Worm (Caenorhabditis elegans) whole organism, L4 larva: ENCODE results near the gene orc-5.
A peak's percentile ranks its signal among the peaks of the same experiment; 100 is the strongest.
"Not testable (repeated sequence)": the region's sequence is repeated elsewhere in the genome, so short reads cannot be mapped to it uniquely, and the experiment has no call there.

Experiments used
- Y105C5A.15 ChIP-seq: fragments of 200-800 bp; sonication (Bioruptor generic); IDR thresholded peaks from 2 replicates; pipeline ENCODE4 v1.3.6; 2022; ENCODE audit warnings: missing genetic modification characterization, missing compliant biosample characterization
- Y75B8A.6 ChIP-seq: fragments of 200-800 bp; sonication (Bioruptor generic); IDR thresholded peaks from 2 replicates; pipeline ENCODE4 v1.3.6; 2022; ENCODE audit warnings: missing genetic modification reagents, missing genetic modification characterization, missing compliant biosample characterization
- ZK337.2 ChIP-seq: fragments of 200-800 bp; sonication (Bioruptor generic); IDR thresholded peaks from 2 replicates; pipeline ENCODE4 v1.3.6; 2022; ENCODE audit warnings: missing genetic modification reagents, missing genetic modification characterization, missing compliant biosample characterization
- aha-1 ChIP-seq: fragments of 150-350 bp; peaks from one replicate; lab custom pipeline; 2014; ENCODE audit warnings: missing biosample characterization, missing genetic modification characterization
- cey-2 ChIP-seq: sonication (generic microtip); optimal IDR thresholded peaks from 3 replicates; lab custom pipeline; 2017; ENCODE audit warnings: missing genetic modification characterization, mild to moderate bottlenecking, missing compliant biosample characterization, antibody characterized with exemption, borderline replicate concordance; ENCODE audit not compliant: insufficient read depth
- ctbp-1 ChIP-seq: fragments of 200-800 bp; sonication (Bioruptor generic); IDR thresholded peaks from 2 replicates; pipeline ENCODE4 v1.3.6; 2022; ENCODE audit warnings: missing genetic modification reagents, missing genetic modification characterization, missing compliant biosample characterization
- dmd-8 ChIP-seq: fragments of 200-800 bp; sonication (Bioruptor generic); IDR thresholded peaks from 2 replicates; pipeline ENCODE4 v1.3.6; 2022; ENCODE audit warnings: missing genetic modification characterization, missing compliant biosample characterization
- fos-1 ChIP-seq: fragments of 150-350 bp; optimal IDR thresholded peaks from 2 replicates; lab custom pipeline; 2014; ENCODE audit warnings: missing biosample characterization, missing genetic modification characterization
- hif-1 ChIP-seq, 2 experiments: sonication (generic microtip); optimal IDR thresholded peaks; 2 replicates each; lab custom pipeline; 2016 to 2017; ENCODE audit warnings: missing compliant biosample characterization in 2 of 2, missing genetic modification characterization in 2 of 2, missing genetic modification reagents in 2 of 2, missing genotype in 2 of 2, mild to moderate bottlenecking in 1 of 2
- lsy-2 ChIP-seq, 2 experiments: fragments of 150-350 bp in 1 of 2; sonication (generic microtip) in 1 of 2; optimal IDR thresholded peaks; 2 replicates each; lab custom pipeline; 2014 to 2017; ENCODE audit warnings: missing biosample characterization in 2 of 2, missing genetic modification characterization in 2 of 2
- mes-2 ChIP-seq: sonication (generic microtip); optimal IDR thresholded peaks from 2 replicates; lab custom pipeline; 2016; ENCODE audit warnings: missing genotype, mild to moderate bottlenecking, missing genetic modification characterization, missing compliant biosample characterization; ENCODE audit not compliant: poor library complexity, severe bottlenecking
- nhr-102 ChIP-seq: sonication (generic microtip); optimal IDR thresholded peaks from 2 replicates; lab custom pipeline; 2016; ENCODE audit warnings: mild to moderate bottlenecking, missing genetic modification characterization, moderate library complexity, missing compliant biosample characterization
- nhr-11 ChIP-seq: fragments of 150-350 bp; optimal IDR thresholded peaks from 2 replicates; lab custom pipeline; 2014; ENCODE audit warnings: missing biosample characterization, missing genetic modification characterization
- nhr-25 ChIP-seq: sonication (generic microtip); optimal IDR thresholded peaks from 2 replicates; lab custom pipeline; 2017; ENCODE audit warnings: missing genetic modification characterization, mild to moderate bottlenecking, missing compliant biosample characterization, antibody characterized with exemption, moderate library complexity, borderline replicate concordance; ENCODE audit not compliant: insufficient read depth
- nhr-42 ChIP-seq: fragments of 200-800 bp; sonication (Bioruptor generic); IDR thresholded peaks from 2 replicates; pipeline ENCODE4 v1.3.6; 2022; ENCODE audit warnings: missing genetic modification characterization, missing compliant biosample characterization
- sdz-12 ChIP-seq: fragments of 200-800 bp; sonication (Bioruptor generic); optimal IDR thresholded peaks from 2 replicates; lab custom pipeline; 2018; ENCODE audit warnings: mild to moderate bottlenecking, missing genetic modification characterization, missing compliant biosample characterization
- unc-62 ChIP-seq, 3 experiments: fragments of 150-350 bp in 1 of 3; sonication (generic microtip); optimal IDR thresholded peaks in 2 of 3; peaks in 1 of 3; 1 replicate in 1 of 3; 2 replicates in 2 of 3; lab custom pipeline; 2014 to 2017; ENCODE audit warnings: missing biosample characterization in 3 of 3, missing genetic modification characterization in 3 of 3, missing genetic modification reagents in 3 of 3, missing genotype in 1 of 3

orc-5 gene

DNA sequence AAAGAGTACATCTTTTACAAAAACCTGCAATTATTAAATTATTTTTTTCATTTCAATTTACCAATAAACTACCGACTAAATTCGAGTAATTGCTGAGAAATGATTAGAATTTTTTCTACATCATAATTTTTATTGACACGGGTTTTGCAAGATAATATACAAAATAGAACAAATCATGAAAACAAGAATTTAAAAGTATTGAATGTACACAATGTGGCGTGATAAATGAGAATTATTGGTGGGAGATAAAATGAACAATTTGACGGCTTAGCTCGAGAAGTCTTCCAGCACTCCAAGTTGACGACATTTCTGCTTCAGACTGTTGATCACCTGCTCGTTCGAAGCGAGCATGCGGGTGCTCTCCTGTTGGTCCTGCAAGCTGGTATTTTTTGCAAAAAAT is 39.2 kb downstream of the orc-5 start, which contains the start of gene R102.4:
R102.4 (minus strand) TSS at position 101 of the 400 bp plus-strand sequence.
- peak in 1 of 2 experiments; percentile 83 for TF ChIP-seq unc-62 (GFP tag; optimal IDR thresholded peaks at IDR 0.05 in 1 of 2; lab: Kevin White, UChicago)
- TF ChIP-seq unc-62 (tag; optimal IDR thresholded peaks at IDR 0.05; lab: Kevin White, UChicago): no peak
- TF ChIP-seq nhr-102 (tag; lab: Kevin White, UChicago): no peak
- no peak for TF ChIP-seq nhr-25 (tag; lab: Kevin White, UChicago)

DNA sequence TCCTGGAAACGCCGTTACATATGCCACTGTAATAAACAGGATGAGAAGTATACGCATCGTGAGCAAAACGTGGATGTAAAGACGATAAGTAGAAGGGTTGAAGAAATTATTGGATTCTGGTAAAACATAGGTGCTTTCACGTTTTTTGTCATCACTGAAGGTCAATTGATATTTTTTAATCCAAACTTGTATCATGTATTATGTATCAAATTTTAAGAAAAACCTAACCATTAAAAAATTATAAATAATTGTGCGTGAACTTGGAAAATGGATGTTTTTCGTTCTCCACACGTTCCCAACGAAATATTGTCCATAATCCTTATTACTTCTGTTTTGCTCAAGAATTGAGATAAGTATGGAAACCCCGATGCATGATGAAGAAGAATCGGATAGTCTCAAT is 44.2 kb downstream of the orc-5 start, which contains the start of gene R102.8:
R102.8 (minus strand) TSS at position 101 of the 400 bp plus-strand sequence.
- no peak for TF ChIP-seq mes-2 (tag; lab: Kevin White, UChicago)
- TF ChIP-seq unc-62 (GFP tag; optimal IDR thresholded peaks at IDR 0.05 in 1 of 2; lab: Kevin White, UChicago): peak in 1 of 2 experiments; percentile 70
- TF ChIP-seq unc-62 (tag; optimal IDR thresholded peaks at IDR 0.05; lab: Kevin White, UChicago): no peak

DNA sequence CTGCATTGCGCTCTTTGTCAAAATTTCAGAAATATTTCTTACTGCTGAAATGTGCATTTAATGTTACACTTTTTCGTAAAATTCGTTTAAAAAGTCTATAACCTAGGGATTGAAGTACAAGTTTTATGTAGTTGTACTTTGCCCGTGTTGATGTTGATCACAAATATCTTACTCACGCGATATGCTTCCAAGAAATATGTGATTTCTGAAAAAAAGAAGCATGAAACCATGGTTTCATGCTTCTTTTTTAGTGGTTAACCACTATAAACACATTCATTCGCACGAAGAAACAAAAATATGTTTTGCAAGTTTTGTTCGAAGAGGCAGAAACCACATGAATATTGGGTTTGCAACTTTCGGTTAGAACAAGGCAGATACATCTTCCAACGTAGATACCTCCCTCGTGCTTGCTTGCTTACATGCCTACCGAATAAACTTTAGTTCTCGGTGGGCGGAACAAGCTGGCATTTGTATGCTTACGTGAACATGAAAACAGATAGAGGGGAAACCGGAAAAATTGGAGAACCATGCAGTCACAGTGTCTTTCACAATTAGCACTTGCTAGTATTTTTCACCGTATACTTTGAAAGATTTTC is 45.3 kb downstream of the orc-5 start, which contains the start of gene R102.3:
R102.3 (plus strand) TSS at position 546 of the 596 bp plus-strand sequence.
- TF ChIP-seq cey-2 (tag; lab: Kevin White, UChicago) (no peak), nhr-11 (tag; lab: Kevin White, UChicago) (peak; percentile 52), aha-1 (tag; lab: Kevin White, UChicago) (peak; percentile 21)

DNA sequence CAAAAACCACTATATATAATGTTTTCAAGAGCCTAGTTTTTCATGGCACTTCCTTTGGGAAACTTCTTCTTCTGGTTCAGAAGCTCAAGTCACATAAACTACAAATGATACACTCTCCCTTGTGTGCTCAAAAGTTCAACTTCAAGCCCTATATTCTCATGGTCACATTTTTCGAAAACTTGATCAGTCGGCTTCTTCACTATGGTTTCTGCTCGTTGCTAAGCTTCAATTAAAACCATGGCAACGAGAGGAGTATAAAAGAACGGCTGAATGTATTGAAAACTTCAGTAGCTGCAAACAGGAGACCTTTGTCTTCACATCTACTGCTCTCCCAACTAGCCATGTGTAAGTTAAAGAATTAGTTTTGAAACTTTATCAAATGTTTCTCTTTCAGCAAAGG is 47.1 kb downstream of the orc-5 start, which contains the start of gene R102.2:
R102.2 (plus strand) TSS at position 301 of the 400 bp plus-strand sequence.
- not testable (repeated sequence) for TF ChIP-seq dmd-8 (GFP tag; lab: Robert Waterston, UW); nhr-42; Y105C5A.15

DNA sequence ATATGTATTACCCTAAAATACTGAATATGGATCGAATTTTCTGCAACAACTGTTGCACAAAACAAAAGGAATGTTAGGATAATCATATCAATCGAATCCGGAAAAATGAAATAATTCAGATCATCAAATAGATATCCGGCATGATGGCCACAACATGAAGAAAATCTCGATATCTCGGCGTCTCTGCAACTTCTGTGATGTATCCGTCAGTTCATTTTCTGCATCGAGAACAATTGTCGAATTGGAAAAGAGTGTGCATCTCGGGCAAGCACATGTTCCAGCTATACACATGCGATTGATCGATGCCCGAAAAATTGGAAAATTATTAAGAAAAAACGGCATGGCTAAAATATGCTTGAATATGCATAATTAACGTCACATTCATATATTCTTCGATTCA is 48.6 kb downstream of the orc-5 start, which contains the start of the genes K08C7.6 and R102.1:
K08C7.6 (minus strand) TSS at position 101 of the 400 bp plus-strand sequence.
R102.1 (plus strand) TSS at position 291 of the 400 bp plus-strand sequence.
- TF ChIP-seq ctbp-1 (GFP tag; lab: Robert Waterston, UW): no peak
- no peak for TF ChIP-seq fos-1
- no peak for TF ChIP-seq Y75B8A.6 (GFP tag; lab: Robert Waterston, UW)
- TF ChIP-seq Y105C5A.15: no peak
- no peak for TF ChIP-seq hif-1 (tag; optimal IDR thresholded peaks at IDR 0.05; lab: Kevin White, UChicago)
- no peak for TF ChIP-seq sdz-12 (GFP tag; lab: Kevin White, UChicago)
- no peak for TF ChIP-seq lsy-2 (tag; optimal IDR thresholded peaks at IDR 0.05; lab: Kevin White, UChicago)
- TF ChIP-seq ZK337.2 (GFP tag; lab: Robert Waterston, UW): no peak
